Fruit fly (Drosophila melanogaster) whole organism, prepupa: ENCODE results near the gene CG42544.
A peak's percentile ranks its signal among the peaks of the same experiment; 100 is the strongest.

Source experiments
- Blimp-1 ChIP-seq: fragments of 200-800 bp; sonication (Bioruptor generic); optimal IDR thresholded peaks from 3 replicates; lab custom pipeline; 2017; ENCODE audit warnings: missing biosample characterization, missing genetic modification characterization, mild to moderate bottlenecking, moderate library complexity, missing genetic modification reagents
- CG11294 ChIP-seq: fragments of 200-800 bp; sonication (Bioruptor generic); IDR thresholded peaks from 2 replicates; pipeline ENCODE4 v1.3.6; 2022; ENCODE audit warnings: missing biosample characterization, missing genetic modification characterization
- CG1621 ChIP-seq: fragments of 200-800 bp; sonication (Bioruptor generic); optimal IDR thresholded peaks from 3 replicates; lab custom pipeline; 2018; ENCODE audit warnings: missing biosample characterization, mild to moderate bottlenecking, missing genetic modification characterization
- CG16779 ChIP-seq: fragments of 200-800 bp; sonication (Bioruptor generic); optimal IDR thresholded peaks from 3 replicates; lab custom pipeline; 2017; ENCODE audit warnings: missing biosample characterization, mild to moderate bottlenecking, missing genetic modification characterization
- CG34406 ChIP-seq: fragments of 200-800 bp; sonication (Bioruptor generic); optimal IDR thresholded peaks from 3 replicates; lab custom pipeline; 2016; ENCODE audit warnings: missing biosample characterization, missing genetic modification characterization
- CG6163 ChIP-seq: fragments of 200-800 bp; sonication (Bioruptor generic); IDR thresholded peaks from 3 replicates; pipeline ENCODE4 v1.3.6; 2022; ENCODE audit warnings: missing biosample characterization, missing genetic modification characterization
- CG6808 ChIP-seq: fragments of 200-800 bp; sonication (Bioruptor generic); optimal IDR thresholded peaks from 3 replicates; lab custom pipeline; 2017; ENCODE audit warnings: missing biosample characterization, missing genetic modification characterization, mild to moderate bottlenecking, moderate library complexity, missing genetic modification reagents
- CG6854 ChIP-seq: fragments of 200-800 bp; sonication (Bioruptor generic); optimal IDR thresholded peaks from 2 replicates; lab custom pipeline; 2017; ENCODE audit warnings: missing biosample characterization, mild to moderate bottlenecking, missing genetic modification characterization
- CG7368 ChIP-seq: fragments of 200-800 bp; sonication (Bioruptor generic); optimal IDR thresholded peaks from 3 replicates; lab custom pipeline; 2016; ENCODE audit warnings: missing biosample characterization, missing genetic modification characterization
- CG8119 ChIP-seq: fragments of 200-800 bp; sonication (Bioruptor generic); IDR thresholded peaks from 3 replicates; pipeline ENCODE4 v1.3.6; 2022; ENCODE audit warnings: missing biosample characterization, missing genetic modification characterization
- CG8632 ChIP-seq: fragments of 200-800 bp; sonication (Bioruptor generic); optimal IDR thresholded peaks from 3 replicates; lab custom pipeline; 2016; ENCODE audit warnings: missing biosample characterization, missing genetic modification characterization
- Lpt ChIP-seq: fragments of 200-800 bp; sonication (Bioruptor generic); optimal IDR thresholded peaks from 3 replicates; lab custom pipeline; 2016; ENCODE audit warnings: missing biosample characterization, missing genetic modification characterization
- acj6 ChIP-seq: fragments of 200-800 bp; sonication (Bioruptor generic); optimal IDR thresholded peaks from 3 replicates; lab custom pipeline; 2016; ENCODE audit warnings: missing biosample characterization, missing genetic modification characterization
- lz ChIP-seq: fragments of 200-800 bp; sonication (Bioruptor generic); optimal IDR thresholded peaks from 3 replicates; lab custom pipeline; 2016; ENCODE audit warnings: missing biosample characterization, missing genetic modification characterization

- TF ChIP-seq CG6854 (no peak), CG1621 (tag; lab: Kevin White, UChicago) (no peak), CG16779 (tag; lab: Kevin White, UChicago) (no peak), CG6163 (no peak), CG8119 (GFP tag; lab: Robert Waterston, UW) (no peak), lz (GFP tag; lab: Kevin White, UChicago) (peak; percentile 32), Lpt (GFP tag; lab: Kevin White, UChicago) (peak; percentile 13), Blimp-1 (no peak), CG6808 (GFP tag; lab: Kevin White, UChicago) (peak; percentile 35), CG11294 (GFP tag; lab: Robert Waterston, UW) (no peak), CG8632 (GFP tag; lab: Kevin White, UChicago) (no peak), CG34406 (peak; percentile 5), acj6 (GFP tag; lab: Kevin White, UChicago) (peak; percentile 36), CG7368 (GFP tag; lab: Kevin White, UChicago) (no peak)
Measured at dm6 chr3R:7326200-7326599, 21.8 kb downstream of the CG42544 start.
